Worm (Caenorhabditis elegans): ENCODE results near the gene fbxa-142.

DNA sequence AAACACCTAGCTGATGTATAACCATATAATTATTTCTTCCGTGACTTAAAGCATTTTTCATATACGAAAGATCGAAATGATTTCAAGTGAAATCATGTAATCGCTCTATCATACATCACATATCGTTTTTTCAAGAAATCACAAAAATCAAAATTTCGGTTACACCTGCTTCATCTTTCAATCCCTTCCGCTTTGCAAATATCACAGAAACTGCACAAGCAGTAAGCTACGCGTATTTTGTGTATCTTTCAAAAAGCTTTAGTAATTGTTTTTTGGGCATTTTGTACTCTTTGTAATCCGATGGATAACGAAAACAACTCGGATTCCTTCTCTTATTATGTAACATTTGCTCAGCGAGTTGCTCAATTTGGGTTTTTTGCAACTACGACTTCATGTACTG lies 15.8 kb downstream of the fbxa-142 start, which contains the start of gene str-25:
- TF ChIP-seq klf-2 (GFP tag; conservative IDR thresholded peaks at IDR 0.05) = no peak
- no peak for TF ChIP-seq ztf-23 (GFP tag; IDR thresholded peaks at IDR 0.05)
- TF ChIP-seq T22C8.4 (GFP tag; IDR thresholded peaks at IDR 0.05) = no peak
- TF ChIP-seq tab-1 (GFP tag; IDR thresholded peaks at IDR 0.05) = no peak
- TF ChIP-seq med-1 (GFP tag; optimal IDR thresholded peaks at IDR 0.05; ENCODE audit: insufficient read depth) = no peak
- TF ChIP-seq cog-1 (tag; optimal IDR thresholded peaks at IDR 0.05) = no peak
- no peak for TF ChIP-seq ztf-29 (GFP tag; IDR thresholded peaks at IDR 0.05)
- TF ChIP-seq ref-1 (GFP tag; conservative IDR thresholded peaks at IDR 0.05) = no peak
- TF ChIP-seq flt-1 (GFP tag; IDR thresholded peaks at IDR 0.05) = no peak

All from whole organism, midembryonic.